Fruit fly (Drosophila melanogaster): ENCODE data around the gene CG4998.

The CG4998 gene

dm6 chr3L:16383056-16383455 lies 44.3 kb downstream of the CG4998 start:
- TF ChIP-seq vri (GFP tag; optimal IDR thresholded peaks at IDR 0.05) (peak; percentile 92), achi (GFP tag; optimal IDR thresholded peaks at IDR 0.05) (no peak), fd59A (GFP tag; optimal IDR thresholded peaks at IDR 0.05) (no peak), cyc (GFP tag; optimal IDR thresholded peaks at IDR 0.05) (no peak), CG1621 (tag; optimal IDR thresholded peaks at IDR 0.05) (no peak)

- TF ChIP-seq CG8632 (GFP tag; optimal IDR thresholded peaks at IDR 0.05) = no peak
- TF ChIP-seq CG6276 (GFP tag; optimal IDR thresholded peaks at IDR 0.05) = peak; percentile 52
- no peak for TF ChIP-seq CG11762 (GFP tag; optimal IDR thresholded peaks at IDR 0.05; ENCODE audit: insufficient read depth)
- peak; percentile 15 for TF ChIP-seq CG16779 (tag; optimal IDR thresholded peaks at IDR 0.05)
- TF ChIP-seq fd59A (GFP tag; optimal IDR thresholded peaks at IDR 0.05) = no peak
- no peak for TF ChIP-seq dsx (GFP tag; optimal IDR thresholded peaks at IDR 0.05; ENCODE audit: poor library complexity, severe bottlenecking)
- TF ChIP-seq lz (GFP tag; optimal IDR thresholded peaks at IDR 0.05) = no peak
- TF ChIP-seq net (GFP tag; optimal IDR thresholded peaks at IDR 0.05) = no peak
- no peak for TF ChIP-seq CG7368 (GFP tag; optimal IDR thresholded peaks at IDR 0.05)
- no peak for TF ChIP-seq CG6792 (GFP tag; optimal IDR thresholded peaks at IDR 0.05)
- peak; percentile 51; the same call in 1 of the 3 replicates for TF ChIP-seq CG8119 (GFP tag; IDR thresholded peaks at IDR 0.05)
- peak in 1 of 2 experiments; percentile 9 for TF ChIP-seq ss (GFP tag; optimal IDR thresholded peaks at IDR 0.05)
- no peak for TF ChIP-seq Hr38 (GFP tag; optimal IDR thresholded peaks at IDR 0.05)
- peak; percentile 38 for TF ChIP-seq Eip78C (GFP tag)
- no peak for TF ChIP-seq OdsH (GFP tag; optimal IDR thresholded peaks at IDR 0.05)
- peak; percentile 32 for TF ChIP-seq vri (GFP tag; optimal IDR thresholded peaks at IDR 0.05)
Observed at dm6 chr3L:16384145-16384705, 45.4 kb downstream of the CG4998 start.

dm6 chr3L:16385252-16385879 lies 46.6 kb downstream of the CG4998 start:
- TF ChIP-seq fd59A (GFP tag; optimal IDR thresholded peaks at IDR 0.05) (no peak), fd85E (GFP tag; optimal IDR thresholded peaks at IDR 0.05) (no peak), Sox102F (GFP tag; optimal IDR thresholded peaks at IDR 0.05) (no peak), CG1621 (tag; optimal IDR thresholded peaks at IDR 0.05) (no peak), OdsH (GFP tag; optimal IDR thresholded peaks at IDR 0.05) (no peak), Eip75B (GFP tag; optimal IDR thresholded peaks at IDR 0.05) (no peak), CG11902 (GFP tag; optimal IDR thresholded peaks at IDR 0.05) (no peak), Sox14 (GFP tag; optimal IDR thresholded peaks at IDR 0.05) (peak; percentile 32), Smox (GFP tag; optimal IDR thresholded peaks at IDR 0.05) (no peak), esn (GFP tag; optimal IDR thresholded peaks at IDR 0.05) (no peak), Gug (GFP tag; IDR thresholded peaks at IDR 0.05) (no peak), Hr38 (GFP tag; optimal IDR thresholded peaks at IDR 0.05) (no peak), CG9139 (GFP tag; optimal IDR thresholded peaks at IDR 0.05) (peak; percentile 37), CG3032 (tag; optimal IDR thresholded peaks at IDR 0.05) (no peak), Ets21C (GFP tag; optimal IDR thresholded peaks at IDR 0.05) (no peak), CG4318 (GFP tag; optimal IDR thresholded peaks at IDR 0.05) (no peak), svp (GFP tag) (peak; percentile 86), CG8119 (GFP tag; IDR thresholded peaks at IDR 0.05) (peak; percentile 33; the same call in 1 of the 3 replicates), CG8632 (GFP tag; optimal IDR thresholded peaks at IDR 0.05) (peak; percentile 11), ss (GFP tag; optimal IDR thresholded peaks at IDR 0.05) (peak; percentile 83), Met (GFP tag; optimal IDR thresholded peaks at IDR 0.05) (no peak), CG6276 (GFP tag; optimal IDR thresholded peaks at IDR 0.05) (peak; percentile 19), CG11762 (GFP tag; optimal IDR thresholded peaks at IDR 0.05; ENCODE audit: insufficient read depth) (no peak), acj6 (GFP tag; optimal IDR thresholded peaks at IDR 0.05) (no peak), CG32006 (GFP tag; optimal IDR thresholded peaks at IDR 0.05) (no peak), CG8319 (GFP tag; optimal IDR thresholded peaks at IDR 0.05) (peak; percentile 88), vri (GFP tag; optimal IDR thresholded peaks at IDR 0.05) (peak; percentile 84), dac (GFP tag; optimal IDR thresholded peaks at IDR 0.05) (no peak), fkh (GFP tag; optimal IDR thresholded peaks at IDR 0.05) (peak; percentile 36), CG10669 (GFP tag; optimal IDR thresholded peaks at IDR 0.05) (no peak), dsx (GFP tag; optimal IDR thresholded peaks at IDR 0.05; ENCODE audit: poor library complexity, severe bottlenecking) (peak; percentile 15), CG34406 (GFP tag; optimal IDR thresholded peaks at IDR 0.05) (no peak), Eip78C (GFP tag) (peak; percentile 60), Hr39 (GFP tag; optimal IDR thresholded peaks at IDR 0.05) (no peak), Hr4 (GFP tag; optimal IDR thresholded peaks at IDR 0.05) (no peak), achi (GFP tag; optimal IDR thresholded peaks at IDR 0.05) (no peak), Ets96B (tag; optimal IDR thresholded peaks at IDR 0.05) (no peak), CG6808 (GFP tag; optimal IDR thresholded peaks at IDR 0.05) (peak; percentile 47), CG16779 (tag; optimal IDR thresholded peaks at IDR 0.05) (peak; percentile 68)

Measured in whole organism, prepupa.